Fruit fly (Drosophila melanogaster) whole organism, pupa: ENCODE measurements around the gene Vps15.

Experiments
- CG13204 ChIP-seq: fragments of 200-800 bp; sonication (Bioruptor generic); optimal IDR thresholded peaks from 2 replicates; lab custom pipeline; 2018; ENCODE audit warnings: missing biosample characterization, mild to moderate bottlenecking, missing genetic modification characterization, moderate library complexity
- CG15710 ChIP-seq: fragments of 200-800 bp; sonication (Bioruptor generic); optimal IDR thresholded peaks from 2 replicates; lab custom pipeline; 2018; ENCODE audit warnings: missing biosample characterization, mild to moderate bottlenecking, missing genetic modification characterization, moderate library complexity
- CG17806 ChIP-seq: fragments of 200-800 bp; sonication (Bioruptor generic); optimal IDR thresholded peaks from 2 replicates; lab custom pipeline; 2018; ENCODE audit warnings: missing biosample characterization, mild to moderate bottlenecking, missing genetic modification characterization, moderate library complexity
- CG32121 ChIP-seq: fragments of 200-800 bp; sonication (Bioruptor generic); IDR thresholded peaks from 2 replicates; pipeline ENCODE4 v1.3.6; 2022; ENCODE audit warnings: missing biosample characterization, missing genetic modification characterization
- CG34367 ChIP-seq: fragments of 200-800 bp; sonication (Bioruptor generic); optimal IDR thresholded peaks from 2 replicates; lab custom pipeline; 2018; ENCODE audit warnings: missing biosample characterization, mild to moderate bottlenecking, missing genetic modification characterization
- CG4496 ChIP-seq: fragments of 200-800 bp; sonication (Bioruptor generic); IDR thresholded peaks from 3 replicates; pipeline ENCODE4 v1.3.6; 2022; ENCODE audit warnings: missing biosample characterization, missing genetic modification characterization
- CG8159 ChIP-seq: fragments of 200-800 bp; sonication (Bioruptor generic); optimal IDR thresholded peaks from 3 replicates; lab custom pipeline; 2018; ENCODE audit warnings: missing biosample characterization, mild to moderate bottlenecking, missing genetic modification characterization, moderate library complexity
- CG8301 ChIP-seq: fragments of 200-800 bp; sonication (Bioruptor generic); optimal IDR thresholded peaks from 2 replicates; lab custom pipeline; 2018; ENCODE audit warnings: missing biosample characterization, mild to moderate bottlenecking, missing genetic modification characterization
- CG9948 ChIP-seq: fragments of 200-800 bp; sonication (Bioruptor generic); optimal IDR thresholded peaks from 2 replicates; lab custom pipeline; 2018; ENCODE audit warnings: missing biosample characterization, mild to moderate bottlenecking, missing genetic modification characterization, moderate library complexity
- D1 ChIP-seq: fragments of 200-800 bp; sonication (Bioruptor generic); optimal IDR thresholded peaks from 2 replicates; lab custom pipeline; 2018; ENCODE audit warnings: missing biosample characterization, mild to moderate bottlenecking, missing genetic modification characterization, moderate library complexity
- Pif1A ChIP-seq: fragments of 200-800 bp; sonication (Bioruptor generic); optimal IDR thresholded peaks from 3 replicates; lab custom pipeline; 2016; ENCODE audit warnings: missing biosample characterization, missing genetic modification characterization
- rn ChIP-seq: fragments of 200-800 bp; sonication (Bioruptor generic); IDR thresholded peaks from 2 replicates; pipeline ENCODE4 v1.3.6; 2022; ENCODE audit warnings: missing biosample characterization, missing genetic modification characterization

Gene Vps15

DNA sequence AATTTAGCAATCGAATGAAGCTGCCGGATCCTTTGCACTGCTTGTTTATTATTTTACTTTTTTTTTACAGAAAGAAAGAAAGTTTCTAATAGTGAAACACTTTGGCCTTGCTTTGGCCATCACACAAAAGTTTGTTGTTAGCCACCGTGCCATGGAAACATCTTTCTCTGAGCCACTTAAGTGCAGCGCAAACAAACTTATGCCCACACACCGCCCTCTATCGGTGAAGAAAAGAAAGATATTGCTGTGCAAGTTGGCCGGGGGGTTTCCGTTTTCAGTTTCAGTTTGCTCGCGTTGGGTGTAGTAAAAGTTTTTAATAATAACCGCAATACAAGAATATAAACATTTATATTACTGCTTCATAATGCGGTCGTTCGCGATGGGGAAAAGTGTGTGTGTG lies 49.8 kb downstream of the Vps15 start:
- TF ChIP-seq CG13204 (GFP tag; lab: Kevin White, UChicago): no peak
- TF ChIP-seq CG15710: no peak
- no peak for TF ChIP-seq CG4496 (GFP tag; lab: Robert Waterston, UW)
- TF ChIP-seq CG17806 (tag; lab: Kevin White, UChicago): no peak
- TF ChIP-seq CG8301 (tag; lab: Kevin White, UChicago): no peak
- no peak for TF ChIP-seq CG9948
- TF ChIP-seq CG32121: no peak
- no peak for TF ChIP-seq CG34367
- no peak for TF ChIP-seq Pif1A (GFP tag; lab: Kevin White, UChicago)
- no peak for TF ChIP-seq rn (GFP tag; lab: Robert Waterston, UW)
- TF ChIP-seq D1 (tag; lab: Kevin White, UChicago): no peak
- TF ChIP-seq CG8159: no peak
- TF ChIP-seq, all 21 proteins: peak for 0
